Fruit fly (Drosophila melanogaster) whole organism, pupa: ENCODE results near the gene CG43136.

Experiments used
- CG10348 ChIP-seq: fragments of 200-800 bp; sonication (Bioruptor generic); IDR thresholded peaks from 2 replicates; pipeline ENCODE4 v1.3.6; 2022; ENCODE audit warnings: missing biosample characterization, missing genetic modification characterization
- CG12605 ChIP-seq: fragments of 200-800 bp; sonication (Bioruptor generic); IDR thresholded peaks from 2 replicates; pipeline ENCODE4 v1.3.6; 2022; ENCODE audit warnings: missing biosample characterization, missing genetic modification characterization
- CG13204 ChIP-seq: fragments of 200-800 bp; sonication (Bioruptor generic); optimal IDR thresholded peaks from 2 replicates; lab custom pipeline; 2018; ENCODE audit warnings: missing biosample characterization, mild to moderate bottlenecking, missing genetic modification characterization, moderate library complexity
- CG14655 ChIP-seq: fragments of 200-800 bp; sonication (Bioruptor generic); optimal IDR thresholded peaks from 3 replicates; lab custom pipeline; 2017; ENCODE audit warnings: mild to moderate bottlenecking, missing biosample characterization, missing genetic modification reagents, missing genetic modification characterization
- CG15710 ChIP-seq: fragments of 200-800 bp; sonication (Bioruptor generic); optimal IDR thresholded peaks from 2 replicates; lab custom pipeline; 2018; ENCODE audit warnings: missing biosample characterization, mild to moderate bottlenecking, missing genetic modification characterization, moderate library complexity
- CG17806 ChIP-seq: fragments of 200-800 bp; sonication (Bioruptor generic); optimal IDR thresholded peaks from 2 replicates; lab custom pipeline; 2018; ENCODE audit warnings: missing biosample characterization, mild to moderate bottlenecking, missing genetic modification characterization, moderate library complexity
- CG32121 ChIP-seq: fragments of 200-800 bp; sonication (Bioruptor generic); IDR thresholded peaks from 2 replicates; pipeline ENCODE4 v1.3.6; 2022; ENCODE audit warnings: missing biosample characterization, missing genetic modification characterization
- CG34367 ChIP-seq: fragments of 200-800 bp; sonication (Bioruptor generic); optimal IDR thresholded peaks from 2 replicates; lab custom pipeline; 2018; ENCODE audit warnings: missing biosample characterization, mild to moderate bottlenecking, missing genetic modification characterization
- CG4496 ChIP-seq: fragments of 200-800 bp; sonication (Bioruptor generic); IDR thresholded peaks from 3 replicates; pipeline ENCODE4 v1.3.6; 2022; ENCODE audit warnings: missing biosample characterization, missing genetic modification characterization
- CG8159 ChIP-seq: fragments of 200-800 bp; sonication (Bioruptor generic); optimal IDR thresholded peaks from 3 replicates; lab custom pipeline; 2018; ENCODE audit warnings: missing biosample characterization, mild to moderate bottlenecking, missing genetic modification characterization, moderate library complexity
- CG8301 ChIP-seq: fragments of 200-800 bp; sonication (Bioruptor generic); optimal IDR thresholded peaks from 2 replicates; lab custom pipeline; 2018; ENCODE audit warnings: missing biosample characterization, mild to moderate bottlenecking, missing genetic modification characterization
- D1 ChIP-seq: fragments of 200-800 bp; sonication (Bioruptor generic); optimal IDR thresholded peaks from 2 replicates; lab custom pipeline; 2018; ENCODE audit warnings: missing biosample characterization, mild to moderate bottlenecking, missing genetic modification characterization, moderate library complexity
- EcR ChIP-seq: fragments of 200-800 bp; sonication (Bioruptor generic); optimal IDR thresholded peaks from 3 replicates; lab custom pipeline; 2019; ENCODE audit warnings: missing biosample characterization, missing genetic modification characterization, mild to moderate bottlenecking, moderate library complexity, missing genetic modification reagents
- Ets98B ChIP-seq: fragments of 200-800 bp; sonication (Bioruptor generic); IDR thresholded peaks from 2 replicates; pipeline ENCODE4 v1.3.6; 2022; ENCODE audit warnings: missing biosample characterization, missing genetic modification characterization
- Pif1A ChIP-seq: fragments of 200-800 bp; sonication (Bioruptor generic); optimal IDR thresholded peaks from 3 replicates; lab custom pipeline; 2016; ENCODE audit warnings: missing biosample characterization, missing genetic modification characterization
- Pif1B ChIP-seq: fragments of 200-800 bp; sonication (Bioruptor generic); optimal IDR thresholded peaks from 3 replicates; lab custom pipeline; 2016; ENCODE audit warnings: missing biosample characterization, missing genetic modification characterization
- Snoo ChIP-seq: fragments of 200-800 bp; sonication (Bioruptor generic); optimal IDR thresholded peaks from 3 replicates; lab custom pipeline; 2017; ENCODE audit warnings: missing biosample characterization, mild to moderate bottlenecking, missing genetic modification characterization, inconsistent platforms
- fd96Ca ChIP-seq: fragments of 200-800 bp; sonication (Bioruptor generic); IDR thresholded peaks from 3 replicates; pipeline ENCODE4 v1.3.6; 2022; ENCODE audit warnings: missing biosample characterization, missing genetic modification characterization
- gl ChIP-seq: fragments of 200-800 bp; sonication (Bioruptor generic); optimal IDR thresholded peaks from 2 replicates; lab custom pipeline; 2018; ENCODE audit warnings: missing biosample characterization, mild to moderate bottlenecking, missing genetic modification characterization
- rn ChIP-seq: fragments of 200-800 bp; sonication (Bioruptor generic); IDR thresholded peaks from 2 replicates; pipeline ENCODE4 v1.3.6; 2022; ENCODE audit warnings: missing biosample characterization, missing genetic modification characterization

CG43136 gene

dm6 chrX:5853461-5853860, at the start of gene CG43136:
TSS of gene CG43136 (plus strand) at chrX:5853761.
- TF ChIP-seq CG32121 (GFP tag; lab: Robert Waterston, UW) (no peak), CG8301 (tag; lab: Kevin White, UChicago) (no peak)

- TF ChIP-seq CG14655 (GFP tag; lab: Kevin White, UChicago) (no peak), Ets98B (no peak), CG10348 (GFP tag; lab: Robert Waterston, UW) (no peak), EcR (no peak), CG17806 (tag; lab: Kevin White, UChicago) (no peak), Pif1A (GFP tag; lab: Kevin White, UChicago) (no peak), CG4496 (GFP tag; lab: Robert Waterston, UW) (no peak), D1 (tag; lab: Kevin White, UChicago) (no peak), CG34367 (tag; lab: Kevin White, UChicago) (no peak), gl (no peak), fd96Ca (GFP tag; lab: Robert Waterston, UW) (no peak), Snoo (no peak), CG13204 (GFP tag; lab: Kevin White, UChicago) (no peak), CG15710 (tag; lab: Kevin White, UChicago) (no peak), CG8159 (tag; lab: Kevin White, UChicago) (no peak), CG32121 (GFP tag; lab: Robert Waterston, UW) (no peak), rn (no peak), CG12605 (GFP tag; lab: Robert Waterston, UW) (no peak), CG8301 (tag; lab: Kevin White, UChicago) (no peak), Pif1B (GFP tag; lab: Kevin White, UChicago) (no peak)
These were observed 49.2 kb upstream of the CG43136 start, which contains the start of gene Cpr5C for dm6 chrX:5804377-5804776. TSS of gene Cpr5C (plus strand) at chrX:5804677.

- TF ChIP-seq Ets98B: no peak
- no peak for TF ChIP-seq CG17806 (tag; lab: Kevin White, UChicago)
- no peak for TF ChIP-seq rn
- no peak for TF ChIP-seq CG34367 (tag; lab: Kevin White, UChicago)
- no peak for TF ChIP-seq Snoo
- no peak for TF ChIP-seq CG14655 (GFP tag; lab: Kevin White, UChicago)
- TF ChIP-seq Pif1A (GFP tag; lab: Kevin White, UChicago): no peak
- TF ChIP-seq D1 (tag; lab: Kevin White, UChicago): no peak
- no peak for TF ChIP-seq fd96Ca (GFP tag; lab: Robert Waterston, UW)
These were observed 44.9 kb upstream of the CG43136 start, which contains the start of gene Prosbeta2R1 for dm6 chrX:5808654-5809053. TSS of gene Prosbeta2R1 (plus strand) at chrX:5808954.

dm6 chrX:5812877-5813276, 40.7 kb upstream of the CG43136 start, which contains the start of gene CG44329:
TSS of gene CG44329 (minus strand) at chrX:5812977.
- TF ChIP-seq D1 (tag; lab: Kevin White, UChicago) (no peak), CG13204 (GFP tag; lab: Kevin White, UChicago) (no peak), Ets98B (no peak), CG8159 (tag; lab: Kevin White, UChicago) (no peak), CG10348 (GFP tag; lab: Robert Waterston, UW) (no peak), rn (no peak), Pif1B (GFP tag; lab: Kevin White, UChicago) (no peak), Snoo (no peak), CG15710 (tag; lab: Kevin White, UChicago) (no peak), CG32121 (GFP tag; lab: Robert Waterston, UW) (no peak), CG34367 (tag; lab: Kevin White, UChicago) (no peak), CG12605 (GFP tag; lab: Robert Waterston, UW) (no peak), Pif1A (GFP tag; lab: Kevin White, UChicago) (no peak), CG8301 (tag; lab: Kevin White, UChicago) (no peak), CG17806 (tag; lab: Kevin White, UChicago) (no peak), EcR (no peak), CG4496 (GFP tag; lab: Robert Waterston, UW) (no peak), CG14655 (GFP tag; lab: Kevin White, UChicago) (no peak)

- TF ChIP-seq CG12605 (GFP tag; lab: Robert Waterston, UW) (no peak), Pif1B (GFP tag; lab: Kevin White, UChicago) (no peak), CG15710 (tag; lab: Kevin White, UChicago) (no peak), CG14655 (GFP tag; lab: Kevin White, UChicago) (no peak), CG8301 (tag; lab: Kevin White, UChicago) (no peak)
These were observed 37.8 kb upstream of the CG43136 start, which contains the start of gene AgmNAT for dm6 chrX:5815720-5816119. TSS of gene AgmNAT (minus strand) at chrX:5815820.

- TF ChIP-seq CG14655 (GFP tag; lab: Kevin White, UChicago) (no peak), CG12605 (GFP tag; lab: Robert Waterston, UW) (no peak), CG34367 (tag; lab: Kevin White, UChicago) (no peak), CG32121 (GFP tag; lab: Robert Waterston, UW) (no peak), CG8159 (tag; lab: Kevin White, UChicago) (no peak), CG4496 (GFP tag; lab: Robert Waterston, UW) (no peak), fd96Ca (GFP tag; lab: Robert Waterston, UW) (no peak), CG13204 (GFP tag; lab: Kevin White, UChicago) (no peak), EcR (no peak), Snoo (no peak)
These were observed 36.4 kb upstream of the CG43136 start for dm6 chrX:5817191-5817590.

dm6 chrX:5818428-5818827, 35.1 kb upstream of the CG43136 start, which contains the start of gene CG15765:
TSS of gene CG15765 (plus strand) at chrX:5818559.
- TF ChIP-seq CG13204 (GFP tag; lab: Kevin White, UChicago) (no peak), CG12605 (GFP tag; lab: Robert Waterston, UW) (no peak), rn (no peak), CG32121 (GFP tag; lab: Robert Waterston, UW) (no peak), Ets98B (no peak), D1 (tag; lab: Kevin White, UChicago) (no peak), gl (no peak), CG8301 (tag; lab: Kevin White, UChicago) (no peak), CG17806 (tag; lab: Kevin White, UChicago) (no peak)
